Worm (Caenorhabditis elegans) whole organism, early embryonic: ENCODE data around the gene metl-6.

Source experiments
- ets-7 ChIP-seq: sonication (generic microtip); optimal IDR thresholded peaks from 2 replicates; lab custom pipeline; 2016; ENCODE audit warnings: missing genotype, missing genetic modification characterization, missing compliant biosample characterization
- hnd-1 ChIP-seq: sonication (generic microtip); optimal IDR thresholded peaks from 2 replicates; lab custom pipeline; 2016; ENCODE audit warnings: missing genetic modification characterization, missing compliant biosample characterization

ce11 chrIII:3874492-3874891 is 47.0 kb downstream of the metl-6 start:
- TF ChIP-seq hnd-1 (tag; lab: Kevin White, UChicago) = no peak
- TF ChIP-seq ets-7 (tag; lab: Kevin White, UChicago) = no peak
